Worm (Caenorhabditis elegans) whole organism, late embryonic: Measurements from ENCODE around the gene nol-6.

Source experiments
- C08G9.2 ChIP-seq: sonication (generic microtip); optimal IDR thresholded peaks from 2 replicates; lab custom pipeline; 2016; ENCODE audit warnings: mild to moderate bottlenecking, missing genetic modification characterization, moderate library complexity, missing compliant biosample characterization
- F13H6.1 ChIP-seq: sonication (generic microtip); optimal IDR thresholded peaks from 2 replicates; lab custom pipeline; 2016; ENCODE audit warnings: missing genetic modification characterization, missing compliant biosample characterization
- K09A11.1 ChIP-seq: sonication (generic microtip); optimal IDR thresholded peaks from 2 replicates; lab custom pipeline; 2017; ENCODE audit warnings: antibody characterized with exemption, mild to moderate bottlenecking, missing genetic modification characterization, missing compliant biosample characterization; ENCODE audit not compliant: insufficient read depth
- ahr-1 ChIP-seq: sonication (generic microtip); optimal IDR thresholded peaks from 2 replicates; lab custom pipeline; 2016; ENCODE audit warnings: missing genetic modification characterization, missing compliant biosample characterization
- ama-1 ChIP-seq: fragments of 150-350 bp; optimal IDR thresholded peaks from 2 replicates; lab custom pipeline; 2014
- ceh-18 ChIP-seq: sonication (generic microtip); optimal IDR thresholded peaks from 2 replicates; lab custom pipeline; 2016; ENCODE audit warnings: missing genetic modification characterization, missing compliant biosample characterization
- ceh-19 ChIP-seq: fragments of 200-800 bp; sonication (Bioruptor generic); optimal IDR thresholded peaks from 2 replicates; lab custom pipeline; 2018; ENCODE audit warnings: mild to moderate bottlenecking, missing genetic modification characterization, missing compliant biosample characterization
- ceh-2 ChIP-seq: sonication (generic microtip); optimal IDR thresholded peaks from 2 replicates; lab custom pipeline; 2016; ENCODE audit warnings: missing genotype, missing genetic modification characterization, missing compliant biosample characterization
- ceh-22 ChIP-seq: sonication (generic microtip); optimal IDR thresholded peaks from 2 replicates; lab custom pipeline; 2017; ENCODE audit warnings: missing biosample characterization, missing genetic modification characterization
- ceh-48 ChIP-seq: sonication (generic microtip); optimal IDR thresholded peaks from 2 replicates; lab custom pipeline; 2016; ENCODE audit warnings: missing genetic modification characterization, inconsistent platforms, missing compliant biosample characterization
- ceh-6 ChIP-seq: fragments of 200-800 bp; sonication (Bioruptor generic); optimal IDR thresholded peaks from 2 replicates; lab custom pipeline; 2018; ENCODE audit warnings: mild to moderate bottlenecking, missing genetic modification characterization, missing compliant biosample characterization
- ceh-9 ChIP-seq: sonication (generic microtip); optimal IDR thresholded peaks from 2 replicates; lab custom pipeline; 2016; ENCODE audit warnings: mild to moderate bottlenecking, missing genetic modification characterization, inconsistent platforms, missing compliant biosample characterization
- che-1 ChIP-seq: sonication (generic microtip); optimal IDR thresholded peaks from 2 replicates; lab custom pipeline; 2016; ENCODE audit warnings: mild to moderate bottlenecking, missing genetic modification characterization, missing compliant biosample characterization
- elt-2 ChIP-seq: sonication (generic microtip); optimal IDR thresholded peaks from 2 replicates; lab custom pipeline; 2016; ENCODE audit warnings: missing genetic modification reagents, missing genetic modification characterization, missing compliant biosample characterization
- elt-4 ChIP-seq: sonication (generic microtip); optimal IDR thresholded peaks from 2 replicates; lab custom pipeline; 2016; ENCODE audit warnings: missing genetic modification characterization, missing compliant biosample characterization
- fkh-10 ChIP-seq: fragments of 150-350 bp; optimal IDR thresholded peaks from 2 replicates; lab custom pipeline; 2014; ENCODE audit warnings: missing biosample characterization, missing genetic modification reagents, missing genetic modification characterization
- fkh-6 ChIP-seq: sonication (generic microtip); optimal IDR thresholded peaks from 2 replicates; lab custom pipeline; 2016; ENCODE audit warnings: missing genetic modification characterization, missing compliant biosample characterization
- hlh-13 ChIP-seq: fragments of 200-800 bp; sonication (Bioruptor generic); optimal IDR thresholded peaks from 2 replicates; lab custom pipeline; 2018; ENCODE audit warnings: mild to moderate bottlenecking, missing genetic modification characterization, missing compliant biosample characterization
- hlh-15 ChIP-seq: sonication (generic microtip); optimal IDR thresholded peaks from 2 replicates; lab custom pipeline; 2016; ENCODE audit warnings: missing genetic modification characterization, missing compliant biosample characterization
- hlh-30 ChIP-seq: sonication (generic microtip); optimal IDR thresholded peaks from 2 replicates; lab custom pipeline; 2017; ENCODE audit warnings: antibody characterized with exemption, missing genetic modification characterization, missing compliant biosample characterization; ENCODE audit not compliant: insufficient read depth
- lin-11 ChIP-seq: fragments of 200-800 bp; sonication (Bioruptor generic); optimal IDR thresholded peaks from 2 replicates; lab custom pipeline; 2018; ENCODE audit warnings: mild to moderate bottlenecking, missing genetic modification characterization, missing compliant biosample characterization
- mec-3 ChIP-seq: sonication (generic microtip); optimal IDR thresholded peaks from 2 replicates; lab custom pipeline; 2016; ENCODE audit warnings: borderline replicate concordance, missing genetic modification characterization, missing compliant biosample characterization
- nfya-1 ChIP-seq: sonication (generic microtip); optimal IDR thresholded peaks from 2 replicates; lab custom pipeline; 2017; ENCODE audit warnings: missing genetic modification characterization, mild to moderate bottlenecking, missing compliant biosample characterization, antibody characterized with exemption, moderate library complexity
- nhr-232 ChIP-seq: sonication (generic microtip); optimal IDR thresholded peaks from 2 replicates; lab custom pipeline; 2016; ENCODE audit warnings: missing genetic modification characterization, missing compliant biosample characterization
- npax-4 ChIP-seq: sonication (generic microtip); optimal IDR thresholded peaks from 2 replicates; lab custom pipeline; 2016; ENCODE audit warnings: missing genetic modification characterization, missing compliant biosample characterization
- odd-2 ChIP-seq: sonication (generic microtip); optimal IDR thresholded peaks from 2 replicates; lab custom pipeline; 2017; ENCODE audit warnings: antibody characterized with exemption, mild to moderate bottlenecking, missing genetic modification characterization, missing compliant biosample characterization
- pat-9 ChIP-seq: fragments of 200-800 bp; sonication (Bioruptor generic); optimal IDR thresholded peaks from 2 replicates; lab custom pipeline; 2018; ENCODE audit warnings: mild to moderate bottlenecking, missing genetic modification characterization, moderate library complexity, missing compliant biosample characterization
- pha-4 ChIP-seq: fragments of 150-350 bp; optimal IDR thresholded peaks from 2 replicates; lab custom pipeline; 2018; ENCODE audit warnings: missing biosample characterization, missing genetic modification reagents, missing genetic modification characterization
- pros-1 ChIP-seq: fragments of 150-350 bp; optimal IDR thresholded peaks from 2 replicates; lab custom pipeline; 2014; ENCODE audit warnings: missing biosample characterization, missing genetic modification reagents, missing genetic modification characterization
- tbx-2 ChIP-seq: sonication (generic microtip); optimal IDR thresholded peaks from 2 replicates; lab custom pipeline; 2016; ENCODE audit warnings: missing genetic modification characterization, missing compliant biosample characterization
- unc-3 ChIP-seq, 2 experiments: fragments of 200-800 bp in 1 of 2; sonication (Bioruptor generic) in 1 of 2; sonication (generic microtip) in 1 of 2; conservative IDR thresholded peaks in 1 of 2; optimal IDR thresholded peaks in 1 of 2; 2 replicates each; pipeline versions ENCODE4 v1.3.6 to Lab custom; 2016 to 2022; ENCODE audit warnings: missing compliant biosample characterization in 2 of 2, missing genetic modification characterization in 2 of 2, missing genetic modification reagents in 1 of 2

Gene nol-6

DNA sequence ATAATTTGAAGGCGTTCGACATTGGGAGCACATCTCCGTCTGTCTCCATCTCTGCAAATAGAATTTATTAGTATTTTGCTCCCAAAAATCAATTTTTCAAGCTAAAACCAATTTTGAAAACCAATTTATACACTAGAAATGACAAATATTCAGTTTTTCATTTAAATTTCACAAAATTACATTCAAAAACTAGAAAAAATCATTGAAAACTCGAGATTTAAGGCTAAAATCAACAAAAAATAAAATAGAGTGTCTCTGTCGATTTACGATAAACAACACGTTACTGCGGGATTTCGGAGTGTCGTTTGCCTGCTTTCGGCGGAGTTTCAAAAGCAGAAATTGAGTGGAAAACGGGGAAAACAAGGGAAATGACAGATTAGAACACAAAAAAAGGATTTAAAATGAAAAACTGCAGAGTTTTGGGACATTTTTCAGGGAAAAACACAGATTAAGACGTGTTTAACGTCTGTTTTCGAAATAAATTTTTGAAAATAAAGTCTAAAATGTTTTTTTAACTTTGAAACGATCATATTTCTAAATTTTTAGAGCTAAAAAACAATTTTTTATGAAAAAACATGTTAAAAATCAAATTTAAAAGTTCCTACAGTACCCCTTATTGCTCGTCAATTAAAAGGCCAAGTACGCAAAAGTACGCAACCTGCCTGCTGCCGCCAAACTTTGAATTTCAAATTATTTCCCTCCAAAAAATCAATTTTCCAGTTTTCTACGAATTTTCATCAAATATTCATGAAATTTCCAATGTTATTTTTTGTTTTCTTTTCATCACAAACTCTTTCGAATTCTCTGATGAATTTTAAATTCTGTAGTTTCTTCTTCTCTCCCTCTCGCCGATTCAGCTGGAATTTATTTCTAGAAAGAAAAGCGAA is at the start of gene nol-6:
nol-6 (minus strand) TSS at position 51 of the 887 bp plus-strand sequence.
- TF ChIP-seq hlh-13 (GFP tag; lab: Kevin White, UChicago) (no peak), nfya-1 (tag; lab: Kevin White, UChicago) (peak; percentile 14), tbx-2 (tag; lab: Kevin White, UChicago) (peak; percentile 9)

DNA sequence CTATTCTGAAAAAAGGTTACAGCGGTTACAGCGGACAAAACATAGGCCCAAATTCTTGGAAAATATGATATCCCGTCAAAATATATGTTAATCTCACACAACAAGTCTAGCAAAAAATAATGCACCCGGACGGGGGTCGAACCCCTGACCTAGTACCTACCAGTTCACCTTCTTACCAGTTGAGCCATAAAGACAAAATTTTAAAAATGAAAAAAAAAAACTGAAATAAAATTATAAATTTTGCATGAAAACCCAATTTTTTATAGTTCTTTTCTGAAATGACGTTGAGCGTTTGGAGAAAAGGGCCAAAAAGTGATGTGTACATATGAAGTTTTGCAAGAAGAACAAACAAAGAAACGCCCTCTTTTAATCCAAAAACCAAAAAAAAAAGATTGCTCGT is 45.1 kb upstream of the nol-6 start:
- TF ChIP-seq ceh-18 (tag; lab: Kevin White, UChicago) (no peak), che-1 (no peak), pros-1 (tag; lab: Kevin White, UChicago) (no peak), unc-3 (GFP tag; conservative IDR thresholded peaks at IDR 0.05; lab: Robert Waterston, UW) (no peak), unc-3 (tag; optimal IDR thresholded peaks at IDR 0.05; lab: Kevin White, UChicago) (no peak), C08G9.2 (tag; lab: Kevin White, UChicago) (no peak), elt-4 (tag; lab: Kevin White, UChicago) (no peak), odd-2 (no peak), ceh-19 (GFP tag; lab: Kevin White, UChicago) (no peak), mec-3 (tag; lab: Kevin White, UChicago) (no peak)

DNA sequence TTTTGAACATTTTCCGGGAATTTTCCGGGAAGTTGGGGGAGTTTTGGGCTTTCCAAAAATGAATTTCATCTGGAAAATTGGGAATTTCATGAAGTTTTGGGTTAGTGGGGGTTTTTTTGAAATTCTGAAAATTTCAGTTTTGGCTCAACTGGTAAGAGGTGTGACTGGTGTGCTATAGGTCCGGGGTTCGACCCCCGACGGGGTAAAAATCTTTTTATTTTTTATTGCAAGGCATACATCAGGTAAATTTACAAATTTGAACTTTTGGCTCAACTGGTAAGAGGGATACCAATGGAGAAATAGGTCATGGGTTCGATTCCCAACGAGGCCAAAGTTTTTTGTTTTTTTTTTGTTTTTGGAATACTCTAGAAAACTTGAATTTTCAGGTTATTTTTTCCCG is 44.4 kb upstream of the nol-6 start:
- TF ChIP-seq lin-11 (tag; lab: Kevin White, UChicago) (no peak), ceh-19 (GFP tag; lab: Kevin White, UChicago) (no peak), npax-4 (no peak), ama-1 (no peak), F13H6.1 (tag; lab: Kevin White, UChicago) (no peak), ceh-22 (no peak), ceh-18 (tag; lab: Kevin White, UChicago) (no peak), tbx-2 (tag; lab: Kevin White, UChicago) (no peak), ceh-48 (tag; lab: Kevin White, UChicago) (no peak), pat-9 (tag; lab: Kevin White, UChicago) (no peak), elt-2 (tag; lab: Kevin White, UChicago) (no peak), pha-4 (no peak), ceh-2 (tag; lab: Kevin White, UChicago) (no peak)

DNA sequence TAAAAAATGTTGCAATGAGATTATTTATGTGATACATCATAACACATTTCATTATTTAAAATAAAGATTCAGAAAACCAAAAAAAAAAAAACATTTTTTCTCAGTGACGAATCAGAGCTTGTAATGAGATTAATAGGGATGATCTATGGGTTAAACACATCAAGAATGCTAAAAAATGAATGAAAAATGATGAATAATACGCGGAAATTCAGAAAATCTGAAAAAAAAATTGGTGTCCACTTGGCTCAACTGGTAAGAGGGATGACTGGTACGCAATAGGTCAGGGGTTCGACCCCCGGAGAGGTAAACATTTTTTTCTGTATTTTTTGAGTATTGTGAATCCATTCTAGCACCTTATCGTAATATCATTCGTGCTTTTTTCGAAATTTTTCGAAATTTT is 41.2 kb upstream of the nol-6 start:
- TF ChIP-seq elt-2 (tag; lab: Kevin White, UChicago) (no peak), npax-4 (no peak)

DNA sequence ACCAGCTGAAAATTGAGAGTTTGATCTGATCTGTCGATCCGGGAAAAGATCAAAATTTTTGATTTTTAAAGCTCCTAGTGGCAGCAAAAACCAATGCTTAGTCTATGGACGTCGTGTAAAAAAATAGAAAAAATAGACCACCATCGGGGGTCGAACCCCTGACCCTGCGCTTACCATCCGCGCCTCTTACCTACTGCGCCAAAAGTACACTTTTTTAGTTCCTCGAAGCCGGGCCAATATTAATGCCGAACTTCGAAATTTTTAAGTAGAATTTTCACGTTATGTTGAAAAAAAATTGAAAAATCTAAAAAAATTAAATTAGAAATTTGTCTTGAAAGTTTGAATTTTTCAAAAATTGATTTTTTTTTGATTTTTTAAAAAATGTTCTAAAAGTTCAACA is 40.7 kb upstream of the nol-6 start:
- TF ChIP-seq ama-1: no peak
- TF ChIP-seq ceh-9 (tag; lab: Kevin White, UChicago): no peak
- TF ChIP-seq hlh-13 (GFP tag; lab: Kevin White, UChicago): no peak
- no peak for TF ChIP-seq nhr-232 (tag; lab: Kevin White, UChicago)
- no peak for TF ChIP-seq fkh-6 (tag; lab: Kevin White, UChicago)
- TF ChIP-seq unc-3 (GFP tag; conservative IDR thresholded peaks at IDR 0.05; lab: Robert Waterston, UW): no peak
- no peak for TF ChIP-seq unc-3 (tag; optimal IDR thresholded peaks at IDR 0.05; lab: Kevin White, UChicago)
- no peak for TF ChIP-seq ceh-6 (GFP tag; lab: Kevin White, UChicago)
- TF ChIP-seq pat-9 (tag; lab: Kevin White, UChicago): no peak
- TF ChIP-seq fkh-10: no peak
- no peak for TF ChIP-seq hlh-15 (tag; lab: Kevin White, UChicago)
- no peak for TF ChIP-seq K09A11.1 (tag; lab: Kevin White, UChicago)
- no peak for TF ChIP-seq hlh-30 (tag; lab: Kevin White, UChicago)
- no peak for TF ChIP-seq ahr-1
- TF ChIP-seq, all 69 proteins: peak for 0
